Worm (Caenorhabditis elegans) whole organism, midembryonic: ENCODE data around the gene his-69.

Experiments used
- T22C8.4 ChIP-seq: fragments of 200-800 bp; sonication (Bioruptor generic); IDR thresholded peaks from 2 replicates; pipeline ENCODE4 v1.3.6; 2022; ENCODE audit warnings: missing genetic modification characterization, missing compliant biosample characterization
- cog-1 ChIP-seq: sonication (generic microtip); optimal IDR thresholded peaks from 2 replicates; lab custom pipeline; 2016; ENCODE audit warnings: missing genetic modification characterization, missing compliant biosample characterization
- flt-1 ChIP-seq: fragments of 200-800 bp; sonication (Bioruptor generic); IDR thresholded peaks from 2 replicates; pipeline ENCODE4 v1.3.6; 2022; ENCODE audit warnings: missing genetic modification characterization, missing compliant biosample characterization
- klf-2 ChIP-seq: fragments of 200-800 bp; sonication (Bioruptor generic); conservative IDR thresholded peaks from 2 replicates; pipeline ENCODE4 v1.3.6; 2022; ENCODE audit warnings: missing genetic modification reagents, missing genetic modification characterization, missing compliant biosample characterization
- med-1 ChIP-seq: sonication (generic microtip); optimal IDR thresholded peaks from 2 replicates; lab custom pipeline; 2017; ENCODE audit warnings: missing genetic modification characterization, mild to moderate bottlenecking, missing compliant biosample characterization, antibody characterized with exemption, missing genetic modification reagents; ENCODE audit not compliant: insufficient read depth
- ref-1 ChIP-seq: fragments of 200-800 bp; sonication (Bioruptor generic); conservative IDR thresholded peaks from 2 replicates; pipeline ENCODE4 v1.3.6; 2022; ENCODE audit warnings: missing genetic modification reagents, missing genetic modification characterization, missing compliant biosample characterization
- tab-1 ChIP-seq: fragments of 200-800 bp; sonication (Bioruptor generic); IDR thresholded peaks from 2 replicates; pipeline ENCODE4 v1.3.6; 2022; ENCODE audit warnings: missing genetic modification characterization, missing compliant biosample characterization
- ztf-23 ChIP-seq: fragments of 200-800 bp; sonication (Bioruptor generic); IDR thresholded peaks from 2 replicates; pipeline ENCODE4 v1.3.6; 2022; ENCODE audit warnings: missing genetic modification reagents, missing genetic modification characterization, missing compliant biosample characterization
- ztf-29 ChIP-seq: fragments of 200-800 bp; sonication (Bioruptor generic); IDR thresholded peaks from 2 replicates; pipeline ENCODE4 v1.3.6; 2022; ENCODE audit warnings: missing genetic modification reagents, missing genetic modification characterization, missing compliant biosample characterization

his-69 gene

DNA sequence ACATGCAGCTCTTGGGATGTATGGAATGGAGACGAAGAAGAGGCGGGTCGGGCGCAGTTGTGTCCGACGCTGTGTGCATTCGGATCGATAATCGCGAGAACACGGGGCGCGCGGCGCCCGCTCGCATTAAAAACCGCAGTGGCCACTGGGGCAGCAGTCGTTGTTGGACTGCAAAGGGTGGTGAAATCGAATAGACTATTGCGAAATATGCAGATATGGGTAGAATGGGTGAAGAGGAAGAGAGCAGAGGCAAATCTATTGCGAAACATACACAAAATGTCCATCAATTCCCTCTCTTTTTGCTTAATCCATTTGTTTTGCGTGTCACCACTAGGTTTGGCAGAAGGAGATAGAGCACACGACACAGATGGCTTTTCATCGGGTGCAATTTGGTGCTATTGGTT is 40.4 kb downstream of the his-69 start:
- TF ChIP-seq cog-1 (tag; lab: Kevin White, UChicago) (no peak), ztf-23 (GFP tag; lab: Robert Waterston, UW) (0 out of 2 replicates have a peak, but pooled peaks have one; percentile 59)

DNA sequence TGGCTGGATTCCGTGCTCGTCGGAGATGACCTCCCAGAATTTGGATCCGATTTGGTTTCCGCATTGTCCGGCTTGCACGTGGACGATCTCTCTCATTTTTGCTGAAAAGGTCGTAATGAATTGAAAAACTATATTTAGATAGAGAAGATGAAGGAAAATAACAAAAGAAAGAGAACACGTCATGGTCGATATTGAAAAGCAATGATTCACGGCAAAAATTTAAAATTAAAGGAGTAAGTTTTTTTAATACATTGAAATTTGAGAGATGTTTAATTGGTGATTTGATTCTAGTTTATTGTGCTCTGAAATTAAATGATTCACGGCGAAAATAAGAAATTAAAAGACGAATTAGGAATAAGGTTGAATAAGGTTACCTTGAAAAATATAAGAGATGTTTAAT is 41.0 kb downstream of the his-69 start, which contains the start of gene tbb-2:
Gene tbb-2, minus strand, starts transcription at position 101 of the 400 bp plus-strand sequence.
- TF ChIP-seq ztf-29, result no peak
- no peak for TF ChIP-seq klf-2 (GFP tag; lab: Robert Waterston, UW)
- TF ChIP-seq tab-1 (GFP tag; lab: Robert Waterston, UW), result no peak
- TF ChIP-seq ref-1 (GFP tag; lab: Robert Waterston, UW), result no peak
- TF ChIP-seq ztf-23 (GFP tag; lab: Robert Waterston, UW), result no peak
- no peak for TF ChIP-seq med-1
- no peak for TF ChIP-seq flt-1 (GFP tag; lab: Robert Waterston, UW)

ce11 chrIII:4015382-4015986 is 43.1 kb downstream of the his-69 start:
- TF ChIP-seq ztf-29, result no peak
- no peak for TF ChIP-seq ztf-23 (GFP tag; lab: Robert Waterston, UW)

DNA sequence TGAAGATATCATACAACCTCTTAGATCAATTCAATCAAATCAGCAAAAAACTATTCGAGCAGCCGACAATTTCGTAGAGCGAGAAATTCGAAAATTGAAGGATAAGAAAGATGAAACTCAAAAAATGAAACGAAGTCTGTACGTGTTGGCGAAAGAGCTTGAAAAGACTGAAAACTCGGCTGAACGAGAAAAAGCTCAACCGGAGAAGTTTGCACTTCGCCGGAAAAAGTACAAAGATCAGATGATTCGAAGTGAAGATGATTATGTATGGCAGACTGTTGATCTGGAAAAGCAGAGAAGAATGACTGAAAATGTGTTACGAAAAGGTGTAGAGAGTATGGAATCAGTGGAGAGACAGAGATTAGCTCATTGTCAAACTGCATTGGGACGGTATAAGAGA is 45.5 kb downstream of the his-69 start:
- TF ChIP-seq ref-1 (GFP tag; lab: Robert Waterston, UW) (no peak), T22C8.4 (GFP tag; lab: Robert Waterston, UW) (no peak), med-1 (no peak), klf-2 (GFP tag; lab: Robert Waterston, UW) (no peak)

ce11 chrIII:4012036-4012435 is 46.5 kb downstream of the his-69 start, which contains the start of gene C36E8.4:
C36E8.4 (plus strand) TSS chrIII:4012336.
- TF ChIP-seq tab-1 (GFP tag; lab: Robert Waterston, UW) (no peak), ztf-29 (no peak), ztf-23 (GFP tag; lab: Robert Waterston, UW) (no peak), ref-1 (GFP tag; lab: Robert Waterston, UW) (no peak), T22C8.4 (GFP tag; lab: Robert Waterston, UW) (no peak), klf-2 (GFP tag; lab: Robert Waterston, UW) (no peak), med-1 (no peak), cog-1 (tag; lab: Kevin White, UChicago) (no peak), flt-1 (GFP tag; lab: Robert Waterston, UW) (no peak)

DNA sequence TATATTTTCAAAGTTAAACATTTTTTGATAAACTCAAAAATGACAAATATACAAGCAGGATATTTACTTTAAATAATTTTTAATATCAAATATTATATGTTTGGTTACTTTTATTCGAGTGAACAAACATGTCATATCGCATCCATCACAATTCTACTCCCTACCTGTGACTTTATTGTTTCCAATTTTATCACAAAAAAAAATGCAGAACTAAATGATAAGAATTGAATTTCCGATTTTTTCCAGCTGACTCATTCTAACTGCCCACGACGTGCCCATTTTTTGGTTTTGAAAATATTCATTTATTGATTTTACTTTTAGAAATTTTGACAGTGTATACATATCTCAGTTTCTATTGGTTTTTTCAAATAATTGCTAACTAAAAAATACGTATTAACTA is 47.6 kb downstream of the his-69 start:
- no peak for TF ChIP-seq tab-1 (GFP tag; lab: Robert Waterston, UW)
- no peak for TF ChIP-seq med-1
- no peak for TF ChIP-seq ref-1 (GFP tag; lab: Robert Waterston, UW)
- no peak for TF ChIP-seq ztf-29
- TF ChIP-seq flt-1 (GFP tag; lab: Robert Waterston, UW), result no peak
- TF ChIP-seq klf-2 (GFP tag; lab: Robert Waterston, UW), result no peak
- TF ChIP-seq T22C8.4 (GFP tag; lab: Robert Waterston, UW), result no peak
- TF ChIP-seq cog-1 (tag; lab: Kevin White, UChicago), result no peak
- TF ChIP-seq ztf-23 (GFP tag; lab: Robert Waterston, UW), result no peak

DNA sequence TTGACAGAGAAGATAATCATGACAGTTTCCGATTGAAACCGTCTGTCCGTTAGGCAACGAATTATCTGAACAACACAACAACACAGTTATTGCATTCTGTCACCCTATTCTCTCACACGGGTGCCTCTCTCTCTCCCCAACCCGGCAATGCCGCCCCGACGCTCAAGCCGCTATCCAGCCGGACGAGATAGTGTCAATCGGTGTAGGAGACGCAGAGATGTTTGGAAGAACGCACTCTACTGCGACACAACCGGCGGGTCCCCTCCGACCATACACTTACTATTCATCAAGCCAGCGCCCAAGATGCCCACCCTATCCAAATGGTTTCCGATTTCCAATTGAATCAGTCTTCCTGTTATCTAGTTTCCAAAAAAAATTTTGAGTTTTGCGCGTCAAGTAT is 48.4 kb downstream of the his-69 start:
- TF ChIP-seq flt-1 (GFP tag; lab: Robert Waterston, UW), result peak; percentile 65
- TF ChIP-seq ref-1 (GFP tag; lab: Robert Waterston, UW), result no peak
- TF ChIP-seq klf-2 (GFP tag; lab: Robert Waterston, UW), result no peak
- TF ChIP-seq tab-1 (GFP tag; lab: Robert Waterston, UW), result no peak
- TF ChIP-seq ztf-29, result peak; percentile 99
- TF ChIP-seq med-1, result no peak
- no peak for TF ChIP-seq T22C8.4 (GFP tag; lab: Robert Waterston, UW)
- TF ChIP-seq cog-1 (tag; lab: Kevin White, UChicago), result peak; percentile 59
- peak; percentile 24; the same call in 1 of the 2 replicates for TF ChIP-seq ztf-23 (GFP tag; lab: Robert Waterston, UW)

ce11 chrIII:4009181-4009580 is 49.4 kb downstream of the his-69 start:
- TF ChIP-seq klf-2 (GFP tag; lab: Robert Waterston, UW) (no peak), tab-1 (GFP tag; lab: Robert Waterston, UW) (no peak), ztf-23 (GFP tag; lab: Robert Waterston, UW) (no peak), ref-1 (GFP tag; lab: Robert Waterston, UW) (no peak), med-1 (no peak), T22C8.4 (GFP tag; lab: Robert Waterston, UW) (no peak), ztf-29 (no peak), cog-1 (tag; lab: Kevin White, UChicago) (no peak), flt-1 (GFP tag; lab: Robert Waterston, UW) (no peak)
